Worm (Caenorhabditis elegans) whole organism, midembryonic: Measurements from ENCODE around the gene ZK596.3.

Experiments used
- flt-1 ChIP-seq: fragments of 200-800 bp; sonication (Bioruptor generic); IDR thresholded peaks from 2 replicates; pipeline ENCODE4 v1.3.6; 2022; ENCODE audit warnings: missing genetic modification characterization, missing compliant biosample characterization
- med-1 ChIP-seq: sonication (generic microtip); optimal IDR thresholded peaks from 2 replicates; lab custom pipeline; 2017; ENCODE audit warnings: missing genetic modification characterization, mild to moderate bottlenecking, missing compliant biosample characterization, antibody characterized with exemption, missing genetic modification reagents; ENCODE audit not compliant: insufficient read depth
- ztf-23 ChIP-seq: fragments of 200-800 bp; sonication (Bioruptor generic); IDR thresholded peaks from 2 replicates; pipeline ENCODE4 v1.3.6; 2022; ENCODE audit warnings: missing genetic modification reagents, missing genetic modification characterization, missing compliant biosample characterization

DNA sequence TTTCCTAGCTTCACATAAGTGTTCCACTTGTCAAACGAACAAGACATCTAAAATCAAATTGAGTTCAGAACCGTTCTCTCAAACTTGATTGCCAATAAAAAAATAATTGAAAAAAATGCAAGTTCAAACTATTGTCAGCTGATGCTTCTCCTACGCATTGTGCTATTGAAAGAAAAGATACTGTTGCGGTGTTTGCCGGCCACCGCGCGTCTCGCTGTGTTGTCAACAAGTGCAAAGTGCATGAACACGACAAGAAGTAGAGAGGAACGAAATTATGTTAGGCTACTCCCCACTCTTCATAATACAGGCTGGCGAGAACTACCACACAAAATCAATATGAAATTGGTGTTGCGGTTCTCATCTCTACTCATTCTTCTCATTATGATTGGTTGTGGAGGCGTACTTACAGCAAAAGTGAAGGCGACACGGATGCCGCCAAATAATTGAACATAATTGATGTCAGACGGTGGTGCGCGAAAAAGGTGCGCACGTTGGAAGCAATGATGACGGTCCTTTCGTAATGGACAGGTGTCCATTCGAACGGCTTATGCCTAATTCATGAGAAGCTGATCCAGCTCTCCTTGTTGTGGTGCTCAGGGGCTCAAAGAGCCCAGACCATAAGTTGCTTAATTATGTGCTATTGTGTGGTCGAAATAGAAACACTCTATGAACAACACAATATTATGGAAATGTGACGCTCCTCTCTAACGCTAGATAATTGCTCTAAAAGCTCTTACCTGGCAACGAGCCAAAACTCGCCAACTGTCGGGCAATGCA lies 36.6 kb downstream of the ZK596.3 start:
- TF ChIP-seq ztf-23: no peak
- no peak for TF ChIP-seq flt-1
- no peak for TF ChIP-seq med-1
